Worm (Caenorhabditis elegans) whole organism, L3 larva: Measurements from ENCODE around the gene wdr-31.

Experiments
- ZK546.5 ChIP-seq: sonication (generic microtip); optimal IDR thresholded peaks from 2 replicates; lab custom pipeline; 2017; ENCODE audit warnings: missing biosample characterization, missing genetic modification characterization
- aly-2 ChIP-seq: fragments of 150-350 bp; optimal IDR thresholded peaks from 2 replicates; lab custom pipeline; 2014; ENCODE audit warnings: missing biosample characterization, missing genetic modification characterization
- ama-1 ChIP-seq: fragments of 150-350 bp; optimal IDR thresholded peaks from 2 replicates; lab custom pipeline; 2018
- ceh-16 ChIP-seq: sonication (generic microtip); optimal IDR thresholded peaks from 2 replicates; lab custom pipeline; 2017; ENCODE audit warnings: missing biosample characterization, missing genetic modification characterization
- ceh-28 ChIP-seq: fragments of 150-350 bp; optimal IDR thresholded peaks from 2 replicates; lab custom pipeline; 2014; ENCODE audit warnings: missing biosample characterization, missing genetic modification reagents, missing genetic modification characterization
- ceh-82 ChIP-seq: fragments of 150-350 bp; optimal IDR thresholded peaks from 2 replicates; lab custom pipeline; 2014; ENCODE audit warnings: missing biosample characterization, missing genetic modification characterization
- ceh-9 ChIP-seq: sonication (generic microtip); optimal IDR thresholded peaks from 2 replicates; lab custom pipeline; 2018; ENCODE audit warnings: missing biosample characterization, missing genetic modification characterization
- daf-12 ChIP-seq: fragments of 150-350 bp; optimal IDR thresholded peaks from 2 replicates; lab custom pipeline; 2014; ENCODE audit warnings: missing biosample characterization, missing genetic modification reagents, missing genetic modification characterization
- egl-27 ChIP-seq: sonication (generic microtip); optimal IDR thresholded peaks from 4 replicates; lab custom pipeline; 2017; ENCODE audit warnings: missing biosample characterization, missing genetic modification reagents, missing genetic modification characterization
- egl-5 ChIP-seq: fragments of 150-350 bp; optimal IDR thresholded peaks from 2 replicates; lab custom pipeline; 2017; ENCODE audit warnings: missing biosample characterization, missing genetic modification reagents, missing genetic modification characterization, inconsistent platforms
- elt-1 ChIP-seq: fragments of 150-350 bp; optimal IDR thresholded peaks from 2 replicates; lab custom pipeline; 2014; ENCODE audit warnings: missing biosample characterization, missing genetic modification characterization
- elt-2 ChIP-seq: sonication (generic microtip); optimal IDR thresholded peaks from 2 replicates; lab custom pipeline; 2016; ENCODE audit warnings: missing genetic modification reagents, mild to moderate bottlenecking, missing genetic modification characterization, missing compliant biosample characterization
- elt-3 ChIP-seq, 3 experiments: fragments of 150-350 bp in 1 of 3; sonication (generic microtip) in 2 of 3; optimal IDR thresholded peaks; 2 replicates in 2 of 3; 4 replicates in 1 of 3; lab custom pipeline; 2014 to 2017; ENCODE audit warnings: missing biosample characterization in 3 of 3, missing genetic modification characterization in 3 of 3
- eor-1 ChIP-seq, 2 experiments: fragments of 150-350 bp; optimal IDR thresholded peaks; 2 replicates each; lab custom pipeline; 2014 to 2018; ENCODE audit warnings: missing biosample characterization in 2 of 2, missing genetic modification characterization in 2 of 2
- fkh-10 ChIP-seq: sonication (generic microtip); optimal IDR thresholded peaks from 2 replicates; lab custom pipeline; 2017; ENCODE audit warnings: missing biosample characterization, missing genetic modification reagents, missing genetic modification characterization
- fkh-2 ChIP-seq: fragments of 150-350 bp; optimal IDR thresholded peaks from 2 replicates; lab custom pipeline; 2014; ENCODE audit warnings: missing biosample characterization, missing genetic modification reagents, missing genetic modification characterization
- jun-1 ChIP-seq: fragments of 150-350 bp; optimal IDR thresholded peaks from 2 replicates; lab custom pipeline; 2014; ENCODE audit warnings: missing biosample characterization, missing genetic modification reagents, missing genetic modification characterization
- lin-15B ChIP-seq: fragments of 150-350 bp; optimal IDR thresholded peaks from 2 replicates; lab custom pipeline; 2014; ENCODE audit warnings: missing biosample characterization, missing genetic modification characterization
- lin-39 ChIP-seq: fragments of 150-350 bp; optimal IDR thresholded peaks from 2 replicates; lab custom pipeline; 2018; ENCODE audit warnings: missing biosample characterization, missing genetic modification reagents, missing genetic modification characterization
- lsy-12 ChIP-seq: sonication (generic microtip); optimal IDR thresholded peaks from 2 replicates; lab custom pipeline; 2016; ENCODE audit warnings: mild to moderate bottlenecking, missing genetic modification characterization, missing compliant biosample characterization
- mdl-1 ChIP-seq: fragments of 150-350 bp; optimal IDR thresholded peaks from 2 replicates; lab custom pipeline; 2014; ENCODE audit warnings: missing biosample characterization, missing genetic modification characterization
- mml-1 ChIP-seq: fragments of 150-350 bp; sonication (generic microtip); optimal IDR thresholded peaks from 3 replicates; lab custom pipeline; 2014; ENCODE audit warnings: missing biosample characterization, missing genetic modification characterization
- nfya-1 ChIP-seq: sonication (generic microtip); optimal IDR thresholded peaks from 2 replicates; lab custom pipeline; 2017; ENCODE audit warnings: missing genetic modification characterization, mild to moderate bottlenecking, missing compliant biosample characterization, antibody characterized with exemption, moderate library complexity; ENCODE audit not compliant: insufficient read depth
- nhr-11 ChIP-seq: fragments of 150-350 bp; optimal IDR thresholded peaks from 2 replicates; lab custom pipeline; 2014; ENCODE audit warnings: missing biosample characterization, missing genetic modification characterization
- nhr-12 ChIP-seq: fragments of 150-350 bp; optimal IDR thresholded peaks from 2 replicates; lab custom pipeline; 2014; ENCODE audit warnings: missing biosample characterization, missing genetic modification characterization
- nhr-23 ChIP-seq: fragments of 150-350 bp; optimal IDR thresholded peaks from 2 replicates; lab custom pipeline; 2014; ENCODE audit warnings: missing biosample characterization, missing genetic modification reagents, missing genetic modification characterization
- nhr-25 ChIP-seq: sonication (generic microtip); optimal IDR thresholded peaks from 2 replicates; lab custom pipeline; 2017; ENCODE audit warnings: missing biosample characterization, missing genetic modification characterization
- nhr-43 ChIP-seq: sonication (generic microtip); optimal IDR thresholded peaks from 2 replicates; lab custom pipeline; 2016; ENCODE audit warnings: mild to moderate bottlenecking, missing genetic modification characterization, missing compliant biosample characterization; ENCODE audit not compliant: poor library complexity, severe bottlenecking
- nhr-76 ChIP-seq: fragments of 150-350 bp; sonication (generic microtip); optimal IDR thresholded peaks from 5 replicates; lab custom pipeline; 2014; ENCODE audit warnings: missing biosample characterization, missing genetic modification characterization
- pha-4 ChIP-seq: fragments of 150-350 bp; optimal IDR thresholded peaks from 2 replicates; lab custom pipeline; 2014; ENCODE audit warnings: missing biosample characterization, missing genetic modification reagents, missing genetic modification characterization
- sea-2 ChIP-seq: fragments of 150-350 bp; sonication (generic microtip); optimal IDR thresholded peaks from 4 replicates; lab custom pipeline; 2014; ENCODE audit warnings: missing biosample characterization, missing genetic modification reagents, missing genetic modification characterization
- skn-1 ChIP-seq: fragments of 150-350 bp; optimal IDR thresholded peaks from 2 replicates; lab custom pipeline; 2014; ENCODE audit warnings: missing biosample characterization, missing genetic modification characterization
- snpc-4 ChIP-seq: fragments of 150-350 bp; optimal IDR thresholded peaks from 2 replicates; lab custom pipeline; 2014; ENCODE audit warnings: missing biosample characterization, missing genetic modification characterization
- tbx-2 ChIP-seq: sonication (generic microtip); optimal IDR thresholded peaks from 2 replicates; lab custom pipeline; 2016; ENCODE audit warnings: mild to moderate bottlenecking, missing genetic modification characterization, missing compliant biosample characterization
- unc-39 ChIP-seq: sonication (generic microtip); optimal IDR thresholded peaks from 4 replicates; lab custom pipeline; 2017; ENCODE audit warnings: missing biosample characterization, missing genetic modification characterization
- unc-62 ChIP-seq: fragments of 150-350 bp; sonication (generic microtip); optimal IDR thresholded peaks from 4 replicates; lab custom pipeline; 2014; ENCODE audit warnings: missing biosample characterization, missing genetic modification reagents, missing genetic modification characterization
- ztf-11 ChIP-seq: fragments of 150-350 bp; optimal IDR thresholded peaks from 2 replicates; lab custom pipeline; 2014; ENCODE audit warnings: missing biosample characterization, missing genetic modification characterization
- ztf-4 ChIP-seq: fragments of 150-350 bp; optimal IDR thresholded peaks from 2 replicates; lab custom pipeline; 2014; ENCODE audit warnings: missing biosample characterization, missing genetic modification characterization

Gene wdr-31

ce11 chrII:2769021-2769420 is 33.9 kb upstream of the wdr-31 start, which contains the start of gene F08D12.7:
Gene F08D12.7, minus strand, starts transcription at chrII:2769121.
- no peak for TF ChIP-seq nhr-25
- no peak for TF ChIP-seq fkh-10
- TF ChIP-seq egl-5 = no peak
- no peak for TF ChIP-seq nhr-12 (tag; lab: Kevin White, UChicago)
- TF ChIP-seq nhr-43 (tag; lab: Kevin White, UChicago) = no peak
- TF ChIP-seq ztf-11 (tag; lab: Kevin White, UChicago) = no peak
- TF ChIP-seq unc-62 (GFP tag; lab: Kevin White, UChicago) = no peak
- TF ChIP-seq tbx-2 (tag; lab: Kevin White, UChicago) = no peak

- TF ChIP-seq ZK546.5 (no peak), unc-62 (GFP tag; lab: Kevin White, UChicago) (no peak), nhr-25 (no peak), ceh-9 (tag; lab: Kevin White, UChicago) (no peak), snpc-4 (tag; lab: Kevin White, UChicago) (no peak), eor-1 (tag; optimal IDR thresholded peaks at IDR 0.05; lab: Kevin White, UChicago) (no peak), lin-39 (tag; lab: Kevin White, UChicago) (no peak), mml-1 (tag; lab: Kevin White, UChicago) (no peak), aly-2 (tag; lab: Kevin White, UChicago) (no peak), fkh-2 (no peak), ztf-11 (tag; lab: Kevin White, UChicago) (no peak), nfya-1 (no peak), ceh-16 (tag; lab: Kevin White, UChicago) (no peak), nhr-11 (no peak), egl-5 (no peak), elt-3 (tag; optimal IDR thresholded peaks at IDR 0.05; lab: Kevin White, UChicago) (no peak), elt-2 (tag; lab: Kevin White, UChicago) (no peak), skn-1 (tag; lab: Kevin White, UChicago) (no peak)
These were observed 31.2 kb upstream of the wdr-31 start, which contains the start of gene F08D12.15 for ce11 chrII:2766331-2766730. Gene F08D12.15, plus strand, starts transcription at chrII:2766631.

- TF ChIP-seq ceh-9 (tag; lab: Kevin White, UChicago) (no peak), mdl-1 (tag; lab: Kevin White, UChicago) (no peak), nhr-12 (tag; lab: Kevin White, UChicago) (no peak), lin-15B (no peak), lsy-12 (tag; lab: Kevin White, UChicago) (no peak), pha-4 (tag; lab: Kevin White, UChicago) (no peak), unc-62 (GFP tag; lab: Kevin White, UChicago) (no peak), aly-2 (tag; lab: Kevin White, UChicago) (no peak), nhr-23 (no peak), ztf-4 (no peak), unc-39 (tag; lab: Kevin White, UChicago) (no peak), sea-2 (no peak), ama-1 (lab: Kevin White, UChicago) (no peak), egl-5 (no peak), skn-1 (tag; lab: Kevin White, UChicago) (no peak), ztf-11 (tag; lab: Kevin White, UChicago) (no peak), lin-39 (tag; lab: Kevin White, UChicago) (no peak), nhr-76 (tag; lab: Kevin White, UChicago) (no peak)
These were observed 29.6 kb upstream of the wdr-31 start, which contains the start of gene fbxb-108 for ce11 chrII:2764664-2765063. Gene fbxb-108, plus strand, starts transcription at chrII:2764964.

ce11 chrII:2762108-2762507 is 27.0 kb upstream of the wdr-31 start, which contains the start of gene fbxb-106:
Gene fbxb-106, plus strand, starts transcription at chrII:2762408.
- TF ChIP-seq egl-27 (tag; lab: Kevin White, UChicago) = no peak

- no peak for TF ChIP-seq elt-2 (tag; lab: Kevin White, UChicago)
- no peak for TF ChIP-seq ceh-28
- no peak for TF ChIP-seq lin-39 (tag; lab: Kevin White, UChicago)
- no peak for TF ChIP-seq daf-12
- TF ChIP-seq lsy-12 (tag; lab: Kevin White, UChicago) = no peak
- TF ChIP-seq ceh-16 (tag; lab: Kevin White, UChicago) = no peak
- TF ChIP-seq nhr-76 (tag; lab: Kevin White, UChicago) = no peak
- TF ChIP-seq elt-1 (tag; lab: Kevin White, UChicago) = no peak
- TF ChIP-seq fkh-2 = no peak
- TF ChIP-seq ceh-82 (tag; lab: Kevin White, UChicago) = no peak
- no peak for TF ChIP-seq jun-1 (tag; lab: Kevin White, UChicago)
- TF ChIP-seq nhr-11 = no peak
- TF ChIP-seq elt-3 (tag; optimal IDR thresholded peaks at IDR 0.05; lab: Kevin White, UChicago) = no peak
These were observed 23.4 kb upstream of the wdr-31 start, which contains the start of gene fbxb-107 for ce11 chrII:2758476-2758875. Gene fbxb-107, plus strand, starts transcription at chrII:2758772.
